Fruit fly (Drosophila melanogaster): ENCODE results near the gene CG13473.

- no peak for TF ChIP-seq CG34367 (tag; optimal IDR thresholded peaks at IDR 0.05)
- no peak for TF ChIP-seq EcR (GFP tag; optimal IDR thresholded peaks at IDR 0.05)
- TF ChIP-seq Snoo (tag; optimal IDR thresholded peaks at IDR 0.05), result no peak
- no peak for TF ChIP-seq CG8159 (tag; optimal IDR thresholded peaks at IDR 0.05)
- no peak for TF ChIP-seq CG32121 (GFP tag; IDR thresholded peaks at IDR 0.05)
- TF ChIP-seq CG9948 (tag; optimal IDR thresholded peaks at IDR 0.05), result no peak
Measured at dm6 chr3L:14733417-14733816, 4.9 kb downstream of the CG13473 start, which contains the start of gene CG13471.

Data from whole organism, pupa.